Worm (Caenorhabditis elegans): ENCODE results near the gene F14F8.8.
"Not testable (repeated sequence)": the region's sequence is repeated elsewhere in the genome, so short reads cannot be mapped to it uniquely, and the experiment has no call there.

ce11 chrV:16654242-16654641, 17.9 kb downstream of the F14F8.8 start, which contains the start of gene W06G6.15:
- not testable (repeated sequence) for TF ChIP-seq him-1, dao-5 (tag; optimal IDR thresholded peaks at IDR 0.05)
